1 worm cellular context compared by ENCODE assay signal in genomic region chrIV:8009374-8009773, ce11.
TF ChIP-seq lines count a peak whose summit lies in the region.

No protein-coding gene starts in this region.

TF ChIP-seq in whole organism, L2 larva, 48 proteins besides CTCF, POLR2A, EP300 and RAD21 (continued from another document):
- TF ChIP-seq Y55F3AM.14 (GFP tag; optimal IDR thresholded peaks at IDR 0.05; lab: Kevin White, UChicago): no peak
- TF ChIP-seq nhr-25 (tag; optimal IDR thresholded peaks at IDR 0.05; lab: Kevin White, UChicago): peak; percentile 41
- TF ChIP-seq aly-2 (tag; optimal IDR thresholded peaks at IDR 0.05; lab: Kevin White, UChicago): no peak
- TF ChIP-seq nhr-6 (tag; optimal IDR thresholded peaks at IDR 0.05; lab: Kevin White, UChicago): no peak
- TF ChIP-seq lin-11 (tag; optimal IDR thresholded peaks at IDR 0.05; lab: Kevin White, UChicago): no peak
- peak; percentile 18 for TF ChIP-seq sma-3 (GFP tag; optimal IDR thresholded peaks at IDR 0.05; lab: Kevin White, UChicago)
- no peak for TF ChIP-seq egl-27 (tag; optimal IDR thresholded peaks at IDR 0.05; lab: Kevin White, UChicago)
- no peak for TF ChIP-seq alr-1 (tag; optimal IDR thresholded peaks at IDR 0.05; lab: Kevin White, UChicago)
- no peak for TF ChIP-seq mbf-1 (tag; optimal IDR thresholded peaks at IDR 0.05; lab: Kevin White, UChicago)
- TF ChIP-seq ceh-82 (tag; optimal IDR thresholded peaks at IDR 0.05; lab: Kevin White, UChicago): no peak
- no peak for TF ChIP-seq nhr-237 (tag; optimal IDR thresholded peaks at IDR 0.05; lab: Kevin White, UChicago)
- peak; percentile 21 for TF ChIP-seq sma-9 (GFP tag; optimal IDR thresholded peaks at IDR 0.05; lab: Kevin White, UChicago)
- no peak for TF ChIP-seq sma-9 (tag; optimal IDR thresholded peaks at IDR 0.05; lab: Kevin White, UChicago)
- TF ChIP-seq mdl-1 (tag; optimal IDR thresholded peaks at IDR 0.05; lab: Kevin White, UChicago): no peak
- peak; percentile 89 for TF ChIP-seq blmp-1 (tag; optimal IDR thresholded peaks at IDR 0.05; lab: Kevin White, UChicago; ENCODE audit: insufficient read depth)
